Fruit fly (Drosophila melanogaster): Measurements from ENCODE around the gene CG7251.

DNA sequence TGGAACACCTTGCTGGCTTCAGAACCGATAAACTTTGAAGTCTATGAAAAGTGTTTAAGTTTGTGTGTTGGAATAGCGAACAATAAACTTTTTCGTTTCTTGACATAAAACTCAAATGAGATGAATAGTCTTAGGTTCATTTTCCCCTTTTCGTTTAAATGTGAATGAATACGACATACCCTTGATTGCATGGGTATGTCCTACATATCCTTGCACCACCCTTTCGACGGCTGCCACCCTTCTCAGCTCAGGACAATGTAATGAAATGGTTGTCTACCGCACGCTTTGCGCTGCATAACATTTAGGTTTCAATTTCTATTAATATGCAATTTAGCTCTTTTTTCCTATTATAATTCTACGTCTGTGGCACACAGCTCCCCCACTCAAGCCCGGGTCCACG lies 7.2 kb downstream of the CG7251 start, which contains the start of gene CG14011:
- TF ChIP-seq CG6854 (GFP tag; optimal IDR thresholded peaks at IDR 0.05) (no peak), NK7.1 (GFP tag; optimal IDR thresholded peaks at IDR 0.05) (no peak), CG3847 (GFP tag; IDR thresholded peaks at IDR 0.05) (no peak), CG12236 (GFP tag; optimal IDR thresholded peaks at IDR 0.05) (no peak)
